Worm (Caenorhabditis elegans) whole organism, L4 larva: ENCODE data around the gene lido-11.

Experiments used
- F10B5.3 ChIP-seq: sonication (generic microtip); optimal IDR thresholded peaks from 2 replicates; lab custom pipeline; 2016; ENCODE audit warnings: mild to moderate bottlenecking, missing genetic modification characterization, missing compliant biosample characterization
- F49E8.2 ChIP-seq: sonication (generic microtip); optimal IDR thresholded peaks from 2 replicates; lab custom pipeline; 2016; ENCODE audit warnings: missing compliant biosample characterization, mild to moderate bottlenecking, missing genetic modification characterization, borderline replicate concordance
- T20F7.1 ChIP-seq: fragments of 200-800 bp; sonication (Bioruptor generic); optimal IDR thresholded peaks from 2 replicates; lab custom pipeline; 2018; ENCODE audit warnings: mild to moderate bottlenecking, missing genetic modification characterization, missing compliant biosample characterization
- Y5F2A.4 ChIP-seq: fragments of 200-800 bp; sonication (Bioruptor generic); optimal IDR thresholded peaks from 2 replicates; lab custom pipeline; 2018; ENCODE audit warnings: mild to moderate bottlenecking, missing genetic modification characterization, missing compliant biosample characterization
- Y75B8A.6 ChIP-seq: fragments of 200-800 bp; sonication (Bioruptor generic); IDR thresholded peaks from 2 replicates; pipeline ENCODE4 v1.3.6; 2022; ENCODE audit warnings: missing genetic modification reagents, missing genetic modification characterization, missing compliant biosample characterization
- aha-1 ChIP-seq: fragments of 150-350 bp; peaks from one replicate; lab custom pipeline; 2014; ENCODE audit warnings: missing biosample characterization, missing genetic modification characterization
- ama-1 ChIP-seq: fragments of 150-350 bp; optimal IDR thresholded peaks from 2 replicates; lab custom pipeline; 2014; ENCODE audit warnings: inconsistent platforms, mixed read lengths
- arid-1 ChIP-seq: fragments of 200-800 bp; sonication (Bioruptor generic); conservative IDR thresholded peaks from 2 replicates; pipeline ENCODE4 v1.3.6; 2022; ENCODE audit warnings: missing genetic modification reagents, missing genetic modification characterization, missing compliant biosample characterization
- ceh-32 ChIP-seq: sonication (generic microtip); optimal IDR thresholded peaks from 2 replicates; lab custom pipeline; 2016; ENCODE audit warnings: mild to moderate bottlenecking, missing genetic modification characterization, missing compliant biosample characterization; ENCODE audit not compliant: poor library complexity
- ces-1 ChIP-seq: fragments of 150-350 bp; sonication (generic microtip); optimal IDR thresholded peaks from 4 replicates; lab custom pipeline; 2014; ENCODE audit warnings: missing biosample characterization, missing genetic modification reagents, missing genetic modification characterization
- daf-16 ChIP-seq, 3 experiments: sonication (generic microtip); optimal IDR thresholded peaks; 2 replicates each; lab custom pipeline; 2016 to 2017; ENCODE audit warnings: missing genetic modification characterization in 3 of 3, missing genetic modification reagents in 3 of 3, mild to moderate bottlenecking in 2 of 3, missing compliant biosample characterization in 2 of 3, missing biosample characterization in 1 of 3, moderate library complexity in 1 of 3
- dmd-8 ChIP-seq: fragments of 200-800 bp; sonication (Bioruptor generic); IDR thresholded peaks from 2 replicates; pipeline ENCODE4 v1.3.6; 2022; ENCODE audit warnings: missing genetic modification characterization, missing compliant biosample characterization
- dpl-1 ChIP-seq: fragments of 150-350 bp; optimal IDR thresholded peaks from 2 replicates; lab custom pipeline; 2014; ENCODE audit warnings: missing biosample characterization, missing genetic modification reagents, missing genetic modification characterization
- duxl-1 ChIP-seq: sonication (generic microtip); optimal IDR thresholded peaks from 2 replicates; lab custom pipeline; 2016; ENCODE audit warnings: mild to moderate bottlenecking, missing genetic modification characterization, moderate library complexity, missing compliant biosample characterization; ENCODE audit not compliant: poor library complexity
- dve-1 ChIP-seq: sonication (generic microtip); optimal IDR thresholded peaks from 2 replicates; lab custom pipeline; 2017; ENCODE audit warnings: antibody characterized with exemption, mild to moderate bottlenecking, missing genetic modification characterization, missing compliant biosample characterization; ENCODE audit not compliant: insufficient read depth
- fkh-10 ChIP-seq: fragments of 150-350 bp; optimal IDR thresholded peaks from 2 replicates; lab custom pipeline; 2014; ENCODE audit warnings: missing biosample characterization, missing genetic modification reagents, missing genetic modification characterization
- fos-1 ChIP-seq: fragments of 150-350 bp; optimal IDR thresholded peaks from 2 replicates; lab custom pipeline; 2014; ENCODE audit warnings: missing biosample characterization, missing genetic modification characterization
- hlh-30 ChIP-seq: sonication (generic microtip); optimal IDR thresholded peaks from 2 replicates; lab custom pipeline; 2017; ENCODE audit warnings: antibody characterized with exemption, mild to moderate bottlenecking, missing genetic modification characterization, missing compliant biosample characterization; ENCODE audit not compliant: insufficient read depth
- lin-38 ChIP-seq: fragments of 200-800 bp; sonication (Bioruptor generic); IDR thresholded peaks from 2 replicates; pipeline ENCODE4 v1.3.6; 2022; ENCODE audit warnings: missing genetic modification reagents, missing genetic modification characterization, missing compliant biosample characterization
- madf-9 ChIP-seq: fragments of 200-800 bp; sonication (Bioruptor generic); conservative IDR thresholded peaks from 2 replicates; pipeline ENCODE4 v1.3.6; 2022; ENCODE audit warnings: missing genetic modification reagents, missing genetic modification characterization, missing compliant biosample characterization
- mdl-1 ChIP-seq, 2 experiments: fragments of 150-350 bp in 1 of 2; sonication (generic microtip) in 1 of 2; optimal IDR thresholded peaks; 2 replicates each; lab custom pipeline; 2014 to 2017; ENCODE audit warnings: missing biosample characterization in 2 of 2, missing genetic modification characterization in 2 of 2
- mes-2 ChIP-seq: sonication (generic microtip); optimal IDR thresholded peaks from 2 replicates; lab custom pipeline; 2016; ENCODE audit warnings: missing genotype, mild to moderate bottlenecking, missing genetic modification characterization, missing compliant biosample characterization; ENCODE audit not compliant: poor library complexity, severe bottlenecking
- mxl-2 ChIP-seq: fragments of 200-800 bp; sonication (Bioruptor generic); conservative IDR thresholded peaks from 2 replicates; pipeline ENCODE4 v1.3.6; 2022; ENCODE audit warnings: missing genetic modification reagents, missing genetic modification characterization, missing compliant biosample characterization
- mxl-3 ChIP-seq: fragments of 200-800 bp; sonication (Bioruptor generic); optimal IDR thresholded peaks from 2 replicates; lab custom pipeline; 2018; ENCODE audit warnings: mild to moderate bottlenecking, missing genetic modification characterization, missing compliant biosample characterization
- nhr-102 ChIP-seq: sonication (generic microtip); optimal IDR thresholded peaks from 2 replicates; lab custom pipeline; 2016; ENCODE audit warnings: mild to moderate bottlenecking, missing genetic modification characterization, moderate library complexity, missing compliant biosample characterization
- nhr-11 ChIP-seq: fragments of 150-350 bp; optimal IDR thresholded peaks from 2 replicates; lab custom pipeline; 2014; ENCODE audit warnings: missing biosample characterization, missing genetic modification characterization
- nhr-42 ChIP-seq: fragments of 200-800 bp; sonication (Bioruptor generic); IDR thresholded peaks from 2 replicates; pipeline ENCODE4 v1.3.6; 2022; ENCODE audit warnings: missing genetic modification characterization, missing compliant biosample characterization
- nhr-6 ChIP-seq: fragments of 150-350 bp; optimal IDR thresholded peaks from 2 replicates; lab custom pipeline; 2014; ENCODE audit warnings: missing biosample characterization, missing genetic modification characterization
- nhr-77 ChIP-seq: fragments of 150-350 bp; optimal IDR thresholded peaks from 2 replicates; lab custom pipeline; 2014; ENCODE audit warnings: missing biosample characterization, missing genetic modification characterization
- pha-4 ChIP-seq, 2 experiments: fragments of 150-350 bp in 1 of 2; fragments of 200-800 bp in 1 of 2; sonication (Bioruptor generic) in 1 of 2; IDR thresholded peaks in 1 of 2; optimal IDR thresholded peaks in 1 of 2; 2 replicates each; pipeline versions ENCODE4 v1.3.6 to Lab custom; 2014 to 2022; ENCODE audit warnings: missing genetic modification characterization in 2 of 2, missing genetic modification reagents in 2 of 2, missing biosample characterization in 1 of 2, missing compliant biosample characterization in 1 of 2
- skn-1 ChIP-seq: fragments of 150-350 bp; optimal IDR thresholded peaks from 2 replicates; lab custom pipeline; 2014; ENCODE audit warnings: missing biosample characterization, missing genetic modification characterization
- snpc-4 ChIP-seq: fragments of 150-350 bp; optimal IDR thresholded peaks from 2 replicates; lab custom pipeline; 2014; ENCODE audit warnings: missing biosample characterization, missing genetic modification characterization
- spr-1 ChIP-seq: sonication (generic microtip); optimal IDR thresholded peaks from 2 replicates; lab custom pipeline; 2016; ENCODE audit warnings: mild to moderate bottlenecking, missing genetic modification characterization, missing compliant biosample characterization
- tag-97 ChIP-seq: fragments of 200-800 bp; sonication (Bioruptor generic); IDR thresholded peaks from 2 replicates; pipeline ENCODE4 v1.3.6; 2022; ENCODE audit warnings: missing genetic modification characterization, missing compliant biosample characterization
- tra-1 ChIP-seq: fragments of 200-800 bp; sonication (Bioruptor generic); IDR thresholded peaks from 2 replicates; pipeline ENCODE4 v1.3.6; 2022; ENCODE audit warnings: missing genetic modification reagents, missing genetic modification characterization, missing compliant biosample characterization
- unc-62 ChIP-seq, 3 experiments: fragments of 150-350 bp in 1 of 3; sonication (generic microtip); optimal IDR thresholded peaks in 2 of 3; peaks in 1 of 3; 1 replicate in 1 of 3; 2 replicates in 2 of 3; lab custom pipeline; 2014 to 2017; ENCODE audit warnings: missing biosample characterization in 3 of 3, missing genetic modification characterization in 3 of 3, missing genetic modification reagents in 3 of 3, missing genotype in 1 of 3
- vab-7 ChIP-seq: fragments of 200-800 bp; sonication (Bioruptor generic); IDR thresholded peaks from 2 replicates; pipeline ENCODE4 v1.3.6; 2022; ENCODE audit warnings: missing genetic modification reagents, missing genetic modification characterization, missing compliant biosample characterization
- zag-1 ChIP-seq: fragments of 150-350 bp; optimal IDR thresholded peaks from 2 replicates; lab custom pipeline; 2014; ENCODE audit warnings: missing biosample characterization, missing genetic modification characterization
- zfp-3 ChIP-seq: fragments of 200-800 bp; sonication (Bioruptor generic); conservative IDR thresholded peaks from 2 replicates; pipeline ENCODE4 v1.3.6; 2022; ENCODE audit warnings: missing genetic modification reagents, missing genetic modification characterization, missing compliant biosample characterization
- zip-11 ChIP-seq: fragments of 200-800 bp; sonication (Bioruptor generic); IDR thresholded peaks from 2 replicates; pipeline ENCODE4 v1.3.6; 2022; ENCODE audit warnings: missing genetic modification characterization, missing compliant biosample characterization

The lido-11 gene

DNA sequence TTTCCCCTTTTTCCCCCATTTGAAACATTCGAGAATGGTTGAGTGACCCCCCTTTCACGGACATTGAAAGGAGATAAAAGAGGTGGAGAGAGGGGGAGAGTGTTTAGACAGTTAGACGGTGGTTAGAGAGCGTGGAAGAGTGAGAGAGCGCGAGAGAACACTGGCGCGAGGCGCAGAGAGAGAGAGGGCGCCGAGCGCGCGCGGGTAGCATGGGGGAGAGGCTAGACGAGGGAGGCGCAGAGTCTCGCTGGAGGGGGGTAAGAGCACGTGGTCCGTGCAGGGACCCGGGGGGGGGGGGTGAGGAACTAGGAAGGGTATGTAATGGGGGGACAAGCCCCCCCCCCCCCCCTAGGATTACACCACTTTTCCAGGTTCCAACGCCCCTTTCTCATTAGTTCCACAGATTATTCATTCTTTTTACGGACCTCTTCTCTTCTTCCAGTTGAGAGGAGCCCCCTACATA is 29.8 kb upstream of the lido-11 start (continued):
- TF ChIP-seq hlh-30 (tag; lab: Kevin White, UChicago) (peak; percentile 97), mes-2 (tag; lab: Kevin White, UChicago) (peak; percentile 76), F49E8.2 (tag; lab: Kevin White, UChicago) (no peak), nhr-6 (tag; lab: Kevin White, UChicago) (peak; percentile 90), mxl-3 (GFP tag; lab: Kevin White, UChicago) (peak; percentile 98), skn-1 (tag; lab: Kevin White, UChicago) (peak; percentile 35), duxl-1 (tag; lab: Kevin White, UChicago) (peak; percentile 92), nhr-77 (peak; percentile 87), dmd-8 (GFP tag; lab: Robert Waterston, UW) (peak; percentile 66; the same call in 1 of the 2 replicates), ama-1 (lab: Kevin White, UChicago) (peak; percentile 41), nhr-11 (tag; lab: Kevin White, UChicago) (peak; percentile 90), Y5F2A.4 (GFP tag; lab: Kevin White, UChicago) (peak; percentile 46), snpc-4 (tag; lab: Kevin White, UChicago) (no peak), fos-1 (tag; lab: Kevin White, UChicago) (peak; percentile 74), unc-62 (GFP tag; optimal IDR thresholded peaks at IDR 0.05 in 1 of 2; lab: Kevin White, UChicago) (peak in 1 of 2 experiments; percentile 49), unc-62 (tag; optimal IDR thresholded peaks at IDR 0.05; lab: Kevin White, UChicago) (no peak), spr-1 (tag; lab: Kevin White, UChicago) (no peak), zip-11 (GFP tag; lab: Robert Waterston, UW) (no peak), dve-1 (tag; lab: Kevin White, UChicago) (peak; percentile 98), nhr-102 (tag; lab: Kevin White, UChicago) (peak; percentile 86), daf-16 (GFP tag; optimal IDR thresholded peaks at IDR 0.05; lab: Kevin White, UChicago) (peak in 1 of 2 experiments; percentile 44), daf-16 (tag; optimal IDR thresholded peaks at IDR 0.05; lab: Kevin White, UChicago) (peak; percentile 68), tra-1 (GFP tag; lab: Robert Waterston, UW) (peak; percentile 99), tag-97 (GFP tag; lab: Robert Waterston, UW) (peak; percentile 81; the same call in 1 of the 2 replicates), F10B5.3 (tag; lab: Kevin White, UChicago) (peak; percentile 6), mxl-2 (GFP tag; lab: Robert Waterston, UW) (peak; percentile 85), zag-1 (peak; percentile 54), aha-1 (tag; lab: Kevin White, UChicago) (peak; percentile 99), madf-9 (GFP tag; lab: Robert Waterston, UW) (peak; percentile 94), ces-1 (GFP tag; lab: Kevin White, UChicago) (peak; percentile 35), dpl-1 (GFP tag; lab: Kevin White, UChicago) (peak; percentile 58), vab-7 (GFP tag; lab: Robert Waterston, UW) (peak; percentile 83), arid-1 (GFP tag; lab: Robert Waterston, UW) (peak; percentile 86), lin-38 (GFP tag; lab: Robert Waterston, UW) (peak; percentile 80), zfp-3 (GFP tag; lab: Robert Waterston, UW) (peak; percentile 93), T20F7.1 (GFP tag; lab: Kevin White, UChicago) (peak; percentile 85), pha-4 (GFP tag; IDR thresholded peaks at IDR 0.05; lab: Robert Waterston, UW) (peak; percentile 100), pha-4 (tag; optimal IDR thresholded peaks at IDR 0.05; lab: Kevin White, UChicago) (peak; percentile 2), fkh-10 (GFP tag; lab: Kevin White, UChicago) (peak; percentile 91), Y75B8A.6 (GFP tag; lab: Robert Waterston, UW) (peak; percentile 89), mdl-1 (tag; optimal IDR thresholded peaks at IDR 0.05; lab: Kevin White, UChicago) (peak; percentile 94 to 98), nhr-42 (GFP tag; lab: Robert Waterston, UW) (peak; percentile 86; the same call in 1 of the 2 replicates), ceh-32 (tag; lab: Kevin White, UChicago) (peak; percentile 29)
- TF ChIP-seq, all 104 proteins: peak for 73
